Fruit fly (Drosophila melanogaster): ENCODE data around the gene CG14315.

CG14315 gene

DNA sequence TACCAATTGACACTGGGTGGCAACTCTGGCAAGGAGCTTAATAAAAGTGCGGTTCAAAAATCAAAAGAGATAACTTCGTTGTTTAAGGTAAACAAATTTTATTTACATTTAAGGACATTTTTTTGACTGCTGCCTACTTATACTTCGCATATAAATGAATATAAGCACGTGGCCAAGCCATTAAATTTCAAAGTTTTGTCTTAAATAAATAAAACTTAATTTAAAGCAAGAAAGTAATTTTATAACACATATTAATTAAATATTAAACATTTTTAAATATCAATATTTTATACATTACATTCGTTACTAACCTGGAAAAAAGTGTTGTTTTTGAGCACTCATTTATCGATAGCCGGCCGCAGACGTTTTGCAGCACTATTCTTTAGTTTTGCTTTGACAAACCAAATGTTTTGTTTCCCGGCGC, 30.2 kb downstream of the CG14315 start, which contains the start of the genes CG12321 and MED17 (continued):
- TF ChIP-seq Mes4 (GFP tag; optimal IDR thresholded peaks at IDR 0.05) (peak; percentile 33), Fer1 (GFP tag; optimal IDR thresholded peaks at IDR 0.05) (peak; percentile 86), CG14050 (GFP tag; IDR thresholded peaks at IDR 0.05) (peak; percentile 69), CG33213 (GFP tag; optimal IDR thresholded peaks at IDR 0.05) (peak; percentile 47), MTF-1 (GFP tag; optimal IDR thresholded peaks at IDR 0.05; ENCODE audit: borderline replicate concordance) (no peak), mam (GFP tag; optimal IDR thresholded peaks at IDR 0.05) (peak; percentile 70), pros (GFP tag; optimal IDR thresholded peaks at IDR 0.05) (no peak), CG43689 (GFP tag; IDR thresholded peaks at IDR 0.05) (no peak), CG9215 (GFP tag; IDR thresholded peaks at IDR 0.05) (peak; percentile 88), CG30403 (GFP tag; optimal IDR thresholded peaks at IDR 0.05) (peak; percentile 93), HLH3B (GFP tag; IDR thresholded peaks at IDR 0.05) (peak; percentile 85), Hmr (GFP tag; optimal IDR thresholded peaks at IDR 0.05) (peak; percentile 91), dan (GFP tag; IDR thresholded peaks at IDR 0.05) (peak; percentile 49; the same call in 1 of the 2 replicates), bbx (GFP tag; IDR thresholded peaks at IDR 0.05; ENCODE audit: partially characterized antibody) (no peak), ftz-f1 (GFP tag; optimal IDR thresholded peaks at IDR 0.05) (no peak), CG15696 (tag; optimal IDR thresholded peaks at IDR 0.05) (peak; percentile 77), Ada2b (GFP tag; IDR thresholded peaks at IDR 0.05) (peak; percentile 72), Meics (GFP tag; optimal IDR thresholded peaks at IDR 0.05) (peak; percentile 100), Vsx1 (GFP tag; optimal IDR thresholded peaks at IDR 0.05) (no peak), nerfin-1 (tag; optimal IDR thresholded peaks at IDR 0.05) (peak; percentile 65), CG12769 (tag; optimal IDR thresholded peaks at IDR 0.05) (no peak), rib (GFP tag; IDR thresholded peaks at IDR 0.05) (peak; percentile 54), croc (GFP tag; conservative IDR thresholded peaks at IDR 0.05) (peak; percentile 76), CG5180 (GFP tag; optimal IDR thresholded peaks at IDR 0.05) (no peak), Ets65A (GFP tag) (peak; percentile 98), abd-A (tag; optimal IDR thresholded peaks at IDR 0.05) (no peak), tx (GFP tag; optimal IDR thresholded peaks at IDR 0.05) (peak; percentile 61), CG18476 (GFP tag; optimal IDR thresholded peaks at IDR 0.05) (peak; percentile 84), psq (GFP tag; optimal IDR thresholded peaks at IDR 0.05) (peak; percentile 79), bcd (GFP tag; optimal IDR thresholded peaks at IDR 0.05) (peak; percentile 90), kni (GFP tag; optimal IDR thresholded peaks at IDR 0.05) (no peak), maf-S (GFP tag; optimal IDR thresholded peaks at IDR 0.05) (no peak), ATbp (GFP tag; optimal IDR thresholded peaks at IDR 0.05) (no peak), CG15073 (GFP tag; optimal IDR thresholded peaks at IDR 0.05) (peak; percentile 53), ase (GFP tag; IDR thresholded peaks at IDR 0.05) (peak; percentile 85), en (GFP tag; optimal IDR thresholded peaks at IDR 0.05) (no peak), pzg (GFP tag; optimal IDR thresholded peaks at IDR 0.05) (peak; percentile 46), p53 (GFP tag; optimal IDR thresholded peaks at IDR 0.05) (no peak), Dll (GFP tag; IDR thresholded peaks at IDR 0.05; ENCODE audit: partially characterized antibody) (0 out of 4 replicates have a peak, but pooled peaks have one; percentile 45), tna (GFP tag; IDR thresholded peaks at IDR 0.05; ENCODE audit: partially characterized antibody) (no peak), Dref (GFP tag; IDR thresholded peaks at IDR 0.05) (peak; percentile 76), ems (GFP tag; optimal IDR thresholded peaks at IDR 0.05) (no peak), slou (GFP tag; optimal IDR thresholded peaks at IDR 0.05) (peak; percentile 82), CG15514 (GFP tag; optimal IDR thresholded peaks at IDR 0.05) (peak; percentile 86), ash1 (GFP tag; optimal IDR thresholded peaks at IDR 0.05) (peak; percentile 16), CG1024 (GFP tag; IDR thresholded peaks at IDR 0.05) (no peak), Stat92E (GFP tag; optimal IDR thresholded peaks at IDR 0.05) (no peak), crc (GFP tag; optimal IDR thresholded peaks at IDR 0.05) (peak; percentile 25), CG6791 (GFP tag; IDR thresholded peaks at IDR 0.05; ENCODE audit: partially characterized antibody) (no peak), sd (tag; optimal IDR thresholded peaks at IDR 0.05) (peak; percentile 71)

Measured in whole organism, embryonic.